Worm (Caenorhabditis elegans) whole organism, L1 larva: ENCODE data around the gene T04C12.1.

Experiments used
- C04F5.9 ChIP-seq: sonication (generic microtip); optimal IDR thresholded peaks from 2 replicates; lab custom pipeline; 2016; ENCODE audit warnings: missing genetic modification characterization, missing compliant biosample characterization
- C34B4.2 ChIP-seq: sonication (generic microtip); optimal IDR thresholded peaks from 2 replicates; lab custom pipeline; 2017; ENCODE audit warnings: mild to moderate bottlenecking, missing genetic modification characterization, missing compliant biosample characterization
- ama-1 ChIP-seq: fragments of 150-350 bp; optimal IDR thresholded peaks from 2 replicates; lab custom pipeline; 2014
- ceh-63 ChIP-seq: fragments of 200-800 bp; sonication (Bioruptor generic); optimal IDR thresholded peaks from 2 replicates; lab custom pipeline; 2018; ENCODE audit warnings: mild to moderate bottlenecking, missing genetic modification characterization, missing compliant biosample characterization
- ceh-82 ChIP-seq, 3 experiments: fragments of 150-350 bp in 1 of 3; sonication (generic microtip) in 2 of 3; optimal IDR thresholded peaks; 2 replicates each; lab custom pipeline; 2014 to 2017; ENCODE audit warnings: missing biosample characterization in 3 of 3, missing genetic modification characterization in 3 of 3
- dpl-1 ChIP-seq, 3 experiments: fragments of 150-350 bp in 2 of 3; sonication (generic microtip) in 1 of 3; optimal IDR thresholded peaks; 2 replicates each; lab custom pipeline; 2014 to 2017; ENCODE audit warnings: missing biosample characterization in 3 of 3, missing genetic modification characterization in 3 of 3, missing genetic modification reagents in 3 of 3
- dsc-1 ChIP-seq: sonication (generic microtip); optimal IDR thresholded peaks from 2 replicates; lab custom pipeline; 2016; ENCODE audit warnings: mild to moderate bottlenecking, missing genetic modification characterization, missing compliant biosample characterization
- efl-1 ChIP-seq, 4 experiments: fragments of 150-350 bp; optimal IDR thresholded peaks in 3 of 4; peaks in 1 of 4; 1 replicate in 1 of 4; 2 replicates in 3 of 4; lab custom pipeline; 2014; ENCODE audit warnings: missing biosample characterization in 2 of 4, missing genetic modification characterization in 2 of 4, missing genetic modification reagents in 2 of 4
- egl-13 ChIP-seq: sonication (generic microtip); optimal IDR thresholded peaks from 2 replicates; lab custom pipeline; 2016; ENCODE audit warnings: missing genotype, missing genetic modification reagents, missing genetic modification characterization, missing compliant biosample characterization
- elt-2 ChIP-seq: sonication (generic microtip); optimal IDR thresholded peaks from 2 replicates; lab custom pipeline; 2016; ENCODE audit warnings: missing genetic modification characterization, mild to moderate bottlenecking, inconsistent platforms, missing compliant biosample characterization, missing genetic modification reagents
- elt-3 ChIP-seq, 6 experiments: fragments of 150-350 bp in 1 of 6; sonication (generic microtip); optimal IDR thresholded peaks; 2 replicates each; lab custom pipeline; 2017 to 2018; ENCODE audit warnings: missing biosample characterization in 6 of 6, missing genetic modification characterization in 6 of 6, inconsistent platforms in 1 of 6
- fkh-10 ChIP-seq: sonication (generic microtip); optimal IDR thresholded peaks from 2 replicates; lab custom pipeline; 2017; ENCODE audit warnings: missing biosample characterization, missing genetic modification reagents, missing genetic modification characterization
- fkh-4 ChIP-seq: sonication (generic microtip); optimal IDR thresholded peaks from 2 replicates; lab custom pipeline; 2016; ENCODE audit warnings: missing compliant biosample characterization, missing genetic modification characterization, borderline replicate concordance
- fos-1 ChIP-seq: fragments of 150-350 bp; optimal IDR thresholded peaks from 2 replicates; lab custom pipeline; 2014; ENCODE audit warnings: missing biosample characterization, missing genetic modification characterization
- hlh-17 ChIP-seq: fragments of 200-800 bp; sonication (Bioruptor generic); optimal IDR thresholded peaks from 2 replicates; lab custom pipeline; 2018; ENCODE audit warnings: missing genetic modification characterization, mild to moderate bottlenecking, missing compliant biosample characterization, moderate library complexity, borderline replicate concordance
- hlh-4 ChIP-seq: sonication (generic microtip); optimal IDR thresholded peaks from 2 replicates; lab custom pipeline; 2016; ENCODE audit warnings: mild to moderate bottlenecking, missing genetic modification characterization, missing compliant biosample characterization
- hpl-2 ChIP-seq: fragments of 150-350 bp; optimal IDR thresholded peaks from 2 replicates; lab custom pipeline; 2014; ENCODE audit warnings: missing biosample characterization, missing genetic modification reagents, missing genetic modification characterization
- jun-1 ChIP-seq: fragments of 150-350 bp; optimal IDR thresholded peaks from 2 replicates; lab custom pipeline; 2014; ENCODE audit warnings: missing biosample characterization, missing genetic modification reagents, missing genetic modification characterization
- lin-13 ChIP-seq: fragments of 150-350 bp; optimal IDR thresholded peaks from 2 replicates; lab custom pipeline; 2014; ENCODE audit warnings: missing biosample characterization, missing genetic modification reagents, missing genetic modification characterization
- lir-3 ChIP-seq: sonication (generic microtip); optimal IDR thresholded peaks from 2 replicates; lab custom pipeline; 2016; ENCODE audit warnings: mild to moderate bottlenecking, missing genetic modification characterization, moderate library complexity, missing compliant biosample characterization; ENCODE audit not compliant: poor library complexity
- lsy-2 ChIP-seq, 2 experiments: fragments of 150-350 bp; optimal IDR thresholded peaks; 2 replicates each; lab custom pipeline; 2014; ENCODE audit warnings: missing biosample characterization in 2 of 2, missing genetic modification characterization in 2 of 2
- mdl-1 ChIP-seq, 2 experiments: fragments of 150-350 bp; optimal IDR thresholded peaks; 2 replicates each; lab custom pipeline; 2014 to 2017; ENCODE audit warnings: missing biosample characterization in 2 of 2, missing genetic modification characterization in 2 of 2, inconsistent platforms in 1 of 2
- mep-1 ChIP-seq: fragments of 150-350 bp; optimal IDR thresholded peaks from 2 replicates; lab custom pipeline; 2014; ENCODE audit warnings: missing biosample characterization, missing genetic modification characterization
- nhr-11 ChIP-seq: fragments of 150-350 bp; optimal IDR thresholded peaks from 2 replicates; lab custom pipeline; 2014; ENCODE audit warnings: missing biosample characterization, missing genetic modification characterization
- nhr-20 ChIP-seq: sonication (generic microtip); optimal IDR thresholded peaks from 2 replicates; lab custom pipeline; 2016; ENCODE audit warnings: mild to moderate bottlenecking, missing genetic modification characterization, missing compliant biosample characterization
- nhr-237 ChIP-seq: fragments of 150-350 bp; optimal IDR thresholded peaks from 2 replicates; lab custom pipeline; 2014; ENCODE audit warnings: missing biosample characterization, missing genetic modification characterization
- nhr-77 ChIP-seq: fragments of 150-350 bp; optimal IDR thresholded peaks from 2 replicates; lab custom pipeline; 2014; ENCODE audit warnings: missing biosample characterization, missing genetic modification characterization
- nhr-84 ChIP-seq: sonication (generic microtip); optimal IDR thresholded peaks from 2 replicates; lab custom pipeline; 2017; ENCODE audit warnings: missing biosample characterization, missing genetic modification characterization
- pag-3 ChIP-seq: sonication (generic microtip); optimal IDR thresholded peaks from 2 replicates; lab custom pipeline; 2017; ENCODE audit warnings: missing genetic modification characterization, mild to moderate bottlenecking, missing compliant biosample characterization, antibody characterized with exemption, borderline replicate concordance; ENCODE audit not compliant: insufficient read depth
- pax-3 ChIP-seq: fragments of 200-800 bp; sonication (Bioruptor generic); optimal IDR thresholded peaks from 2 replicates; lab custom pipeline; 2018; ENCODE audit warnings: mild to moderate bottlenecking, missing genetic modification characterization, moderate library complexity, missing compliant biosample characterization
- pqm-1 ChIP-seq: sonication (generic microtip); optimal IDR thresholded peaks from 3 replicates; lab custom pipeline; 2017; ENCODE audit warnings: missing biosample characterization, missing genetic modification characterization
- rnt-1 ChIP-seq: sonication (generic microtip); optimal IDR thresholded peaks from 2 replicates; lab custom pipeline; 2016; ENCODE audit warnings: mild to moderate bottlenecking, missing genetic modification characterization, moderate library complexity, missing compliant biosample characterization
- skn-1 ChIP-seq: fragments of 150-350 bp; optimal IDR thresholded peaks from 2 replicates; lab custom pipeline; 2014; ENCODE audit warnings: missing biosample characterization, missing genetic modification characterization
- snpc-4 ChIP-seq: fragments of 150-350 bp; optimal IDR thresholded peaks from 2 replicates; lab custom pipeline; 2014; ENCODE audit warnings: missing biosample characterization, missing genetic modification characterization
- sox-4 ChIP-seq: sonication (generic microtip); optimal IDR thresholded peaks from 2 replicates; lab custom pipeline; 2016; ENCODE audit warnings: missing genetic modification characterization, missing compliant biosample characterization
- sptf-1 ChIP-seq: fragments of 150-350 bp; optimal IDR thresholded peaks from 2 replicates; lab custom pipeline; 2014; ENCODE audit warnings: missing biosample characterization, missing genetic modification characterization
- sup-37 ChIP-seq: fragments of 200-800 bp; sonication (Bioruptor generic); optimal IDR thresholded peaks from 2 replicates; lab custom pipeline; 2018; ENCODE audit warnings: mild to moderate bottlenecking, missing genetic modification characterization, missing compliant biosample characterization
- tbx-2 ChIP-seq: sonication (generic microtip); optimal IDR thresholded peaks from 2 replicates; lab custom pipeline; 2016; ENCODE audit warnings: missing genetic modification characterization, missing compliant biosample characterization
- tlp-1 ChIP-seq: fragments of 150-350 bp; optimal IDR thresholded peaks from 2 replicates; lab custom pipeline; 2014; ENCODE audit warnings: missing biosample characterization, missing genetic modification characterization
- unc-130 ChIP-seq: fragments of 150-350 bp; optimal IDR thresholded peaks from 2 replicates; lab custom pipeline; 2017; ENCODE audit warnings: missing biosample characterization, missing genetic modification characterization, inconsistent platforms
- unc-30 ChIP-seq: sonication (generic microtip); optimal IDR thresholded peaks from 2 replicates; lab custom pipeline; 2017; ENCODE audit warnings: missing biosample characterization, missing genetic modification characterization
- vab-15 ChIP-seq: sonication (generic microtip); optimal IDR thresholded peaks from 2 replicates; lab custom pipeline; 2017; ENCODE audit warnings: missing genotype, mild to moderate bottlenecking, missing genetic modification characterization, missing compliant biosample characterization
- zag-1 ChIP-seq: fragments of 150-350 bp; optimal IDR thresholded peaks from 2 replicates; lab custom pipeline; 2014; ENCODE audit warnings: missing biosample characterization, missing genetic modification characterization
- zip-4 ChIP-seq: fragments of 200-800 bp; sonication (Bioruptor generic); optimal IDR thresholded peaks from 2 replicates; lab custom pipeline; 2018; ENCODE audit warnings: mild to moderate bottlenecking, missing genetic modification characterization, moderate library complexity, missing compliant biosample characterization
- ztf-11 ChIP-seq, 2 experiments: sonication (generic microtip); optimal IDR thresholded peaks; 2 replicates each; lab custom pipeline; 2016 to 2017; ENCODE audit warnings: missing genetic modification characterization in 2 of 2, missing biosample characterization in 1 of 2, missing compliant biosample characterization in 1 of 2
- ztf-4 ChIP-seq: fragments of 150-350 bp; optimal IDR thresholded peaks from 2 replicates; lab custom pipeline; 2014; ENCODE audit warnings: missing biosample characterization, missing genetic modification characterization

T04C12.1 gene

ce11 chrV:11080345-11081102 is 21.5 kb upstream of the T04C12.1 start, which contains the start of gene act-1 (continued):
- no peak for TF ChIP-seq C34B4.2 (tag; lab: Kevin White, UChicago)
- TF ChIP-seq mep-1 (tag; lab: Kevin White, UChicago) = no peak
- no peak for TF ChIP-seq fos-1
- TF ChIP-seq snpc-4 (tag; lab: Kevin White, UChicago) = no peak
- peak; percentile 35 for TF ChIP-seq pag-3
- TF ChIP-seq pqm-1 (tag; lab: Kevin White, UChicago) = peak; percentile 65
- TF ChIP-seq nhr-84 (tag; lab: Kevin White, UChicago) = no peak
- no peak for TF ChIP-seq sox-4 (tag; lab: Kevin White, UChicago)
- TF ChIP-seq nhr-11 (tag; lab: Kevin White, UChicago) = peak; percentile 61
- TF ChIP-seq rnt-1 = peak; percentile 77
- no peak for TF ChIP-seq sptf-1
- no peak for TF ChIP-seq ztf-4 (tag; lab: Kevin White, UChicago)
- no peak for TF ChIP-seq C04F5.9 (tag; lab: Kevin White, UChicago)
- no peak for TF ChIP-seq dpl-1 (GFP tag; optimal IDR thresholded peaks at IDR 0.05; lab: Kevin White, UChicago)
- no peak for TF ChIP-seq lir-3 (tag; lab: Kevin White, UChicago)
- peak; percentile 75 for TF ChIP-seq tlp-1 (tag; lab: Kevin White, UChicago)
- peak in 1 of 2 experiments; percentile 18 for TF ChIP-seq efl-1 (optimal IDR thresholded peaks at IDR 0.05; lab: Kevin White, UChicago)
- TF ChIP-seq efl-1 (GFP tag; optimal IDR thresholded peaks at IDR 0.05 in 1 of 2; lab: Kevin White, UChicago) = peak in 1 of 2 experiments; percentile 71
- TF ChIP-seq elt-3 (tag; optimal IDR thresholded peaks at IDR 0.05; lab: Kevin White, UChicago) = no peak
- TF ChIP-seq hlh-4 (tag; lab: Kevin White, UChicago) = no peak
- TF ChIP-seq nhr-20 = peak; percentile 55
- TF ChIP-seq nhr-77 (tag; lab: Kevin White, UChicago) = peak; percentile 50
- no peak for TF ChIP-seq jun-1 (tag; lab: Kevin White, UChicago)
- TF ChIP-seq dsc-1 (tag; lab: Kevin White, UChicago) = peak; percentile 60
- no peak for TF ChIP-seq vab-15 (tag; lab: Kevin White, UChicago)
- no peak for TF ChIP-seq unc-30 (tag; lab: Kevin White, UChicago)
- TF ChIP-seq fkh-4 (tag; lab: Kevin White, UChicago) = peak; percentile 44
- no peak for TF ChIP-seq hpl-2 (GFP tag; lab: Kevin White, UChicago)
- TF ChIP-seq unc-130 (tag; lab: Kevin White, UChicago) = peak; percentile 19
- TF ChIP-seq ztf-11 (tag; optimal IDR thresholded peaks at IDR 0.05; lab: Kevin White, UChicago) = no peak
- no peak for TF ChIP-seq zag-1
- TF ChIP-seq mdl-1 (tag; optimal IDR thresholded peaks at IDR 0.05; lab: Kevin White, UChicago) = peak in 1 of 2 experiments; percentile 12
- TF ChIP-seq lin-13 (GFP tag; lab: Kevin White, UChicago) = no peak
- TF ChIP-seq elt-2 = peak; percentile 86
- TF ChIP-seq lsy-2 (tag; optimal IDR thresholded peaks at IDR 0.05; lab: Kevin White, UChicago) = peak; percentile 11 to 51
- no peak for TF ChIP-seq ceh-82 (tag; optimal IDR thresholded peaks at IDR 0.05; lab: Kevin White, UChicago)

- TF ChIP-seq jun-1 (tag; lab: Kevin White, UChicago) = peak; percentile 66
- no peak for TF ChIP-seq nhr-77 (tag; lab: Kevin White, UChicago)
Measured at ce11 chrV:11078874-11079273, 19.8 kb upstream of the T04C12.1 start.

ce11 chrV:11078104-11078724 is 19.1 kb upstream of the T04C12.1 start, which contains the start of gene act-2:
Gene act-2, minus strand, starts transcription at chrV:11078154.
- TF ChIP-seq egl-13 (tag; lab: Kevin White, UChicago) (no peak), lir-3 (tag; lab: Kevin White, UChicago) (peak; percentile 32), nhr-237 (tag; lab: Kevin White, UChicago) (peak; percentile 33), ztf-11 (tag; optimal IDR thresholded peaks at IDR 0.05; lab: Kevin White, UChicago) (no peak), tbx-2 (tag; lab: Kevin White, UChicago) (peak; percentile 60), ama-1 (lab: Kevin White, UChicago) (no peak), fkh-10 (GFP tag; lab: Kevin White, UChicago) (peak; percentile 47), fkh-4 (tag; lab: Kevin White, UChicago) (no peak), ceh-63 (no peak), vab-15 (tag; lab: Kevin White, UChicago) (no peak), zip-4 (no peak), sup-37 (GFP tag; lab: Kevin White, UChicago) (no peak), pax-3 (tag; lab: Kevin White, UChicago) (peak; percentile 7), hlh-17 (GFP tag; lab: Kevin White, UChicago) (no peak), dpl-1 (GFP tag; optimal IDR thresholded peaks at IDR 0.05; lab: Kevin White, UChicago) (peak; percentile 89 to 93 (median 93)), skn-1 (tag; lab: Kevin White, UChicago) (peak; percentile 63), elt-3 (tag; optimal IDR thresholded peaks at IDR 0.05; lab: Kevin White, UChicago) (peak in 4 of 6 experiments; percentile 53 to 94 (median 74))
